Fruit fly (Drosophila melanogaster): ENCODE results near the gene Snmp1.

Snmp1 gene

dm6 chr3R:21138220-21138754, 29.7 kb downstream of the Snmp1 start, which contains the start of gene meigo (continued):
- TF ChIP-seq CG17829 (tag; optimal IDR thresholded peaks at IDR 0.05) (peak; percentile 85), CG12659 (GFP tag; optimal IDR thresholded peaks at IDR 0.05) (peak; percentile 87), Opbp (GFP tag; IDR thresholded peaks at IDR 0.05; ENCODE audit: partially characterized antibody) (no peak), Mes4 (GFP tag; optimal IDR thresholded peaks at IDR 0.05) (no peak), lbe (GFP tag; optimal IDR thresholded peaks at IDR 0.05) (peak; percentile 50), Mrtf (GFP tag; IDR thresholded peaks at IDR 0.05) (0 out of 3 replicates have a peak, but pooled peaks have one; percentile 46), CG9609 (GFP tag; optimal IDR thresholded peaks at IDR 0.05) (no peak), inv (GFP tag; IDR thresholded peaks at IDR 0.05; ENCODE audit: partially characterized antibody) (no peak), CG9797 (GFP tag; optimal IDR thresholded peaks at IDR 0.05) (peak; percentile 91), Poxn (GFP tag; IDR thresholded peaks at IDR 0.05) (no peak), CG10321 (GFP tag; IDR thresholded peaks at IDR 0.05) (no peak), Scr (GFP tag; IDR thresholded peaks at IDR 0.05; ENCODE audit: partially characterized antibody) (0 out of 2 replicates have a peak, but pooled peaks have one; percentile 18), pzg (GFP tag; optimal IDR thresholded peaks at IDR 0.05) (peak; percentile 83), oc (tag; optimal IDR thresholded peaks at IDR 0.05) (no peak), ash1 (GFP tag; optimal IDR thresholded peaks at IDR 0.05) (no peak), knrl (GFP tag; IDR thresholded peaks at IDR 0.05; ENCODE audit: partially characterized antibody) (no peak), dimm (GFP tag; IDR thresholded peaks at IDR 0.05) (no peak), CG8359 (GFP tag; optimal IDR thresholded peaks at IDR 0.05; ENCODE audit: borderline replicate concordance) (no peak), emc (GFP tag; optimal IDR thresholded peaks at IDR 0.05) (peak; percentile 9), dpn (GFP tag; optimal IDR thresholded peaks at IDR 0.05) (peak; percentile 62 to 72), CG4282 (GFP tag; optimal IDR thresholded peaks at IDR 0.05) (no peak), CG32767 (GFP tag; IDR thresholded peaks at IDR 0.05) (no peak), YL-1 (GFP tag; optimal IDR thresholded peaks at IDR 0.05) (peak; percentile 90), CTCF (GFP tag; optimal IDR thresholded peaks at IDR 0.05) (peak; percentile 15), p53 (GFP tag; optimal IDR thresholded peaks at IDR 0.05) (no peak), zfh1 (GFP tag; IDR thresholded peaks at IDR 0.05) (peak; percentile 58; the same call in 1 of the 3 replicates), D19A (tag; optimal IDR thresholded peaks at IDR 0.05) (no peak), az2 (GFP tag; optimal IDR thresholded peaks at IDR 0.05) (peak; percentile 33), CG8089 (GFP tag; optimal IDR thresholded peaks at IDR 0.05) (no peak), CG1832 (GFP tag; optimal IDR thresholded peaks at IDR 0.05) (no peak), pita (GFP tag; optimal IDR thresholded peaks at IDR 0.05) (no peak), CG9215 (GFP tag; IDR thresholded peaks at IDR 0.05) (peak; percentile 72), Ets97D (GFP tag; optimal IDR thresholded peaks at IDR 0.05) (peak; percentile 53), CG14050 (GFP tag; IDR thresholded peaks at IDR 0.05) (peak; percentile 43; the same call in 1 of the 3 replicates), eyg (GFP tag; optimal IDR thresholded peaks at IDR 0.05) (no peak), PHDP (tag; optimal IDR thresholded peaks at IDR 0.05) (peak; percentile 64), ewg (GFP tag; optimal IDR thresholded peaks at IDR 0.05) (no peak), NC2α (GFP tag; optimal IDR thresholded peaks at IDR 0.05) (no peak), ro (GFP tag; IDR thresholded peaks at IDR 0.05) (no peak), Nf-YA (GFP tag; IDR thresholded peaks at IDR 0.05) (no peak), CG32532 (GFP tag; IDR thresholded peaks at IDR 0.05) (peak; percentile 72), Lpt (GFP tag; optimal IDR thresholded peaks at IDR 0.05) (no peak), CG13624 (GFP tag; optimal IDR thresholded peaks at IDR 0.05) (peak; percentile 60), danr (GFP tag; IDR thresholded peaks at IDR 0.05) (no peak), fru (optimal IDR thresholded peaks at IDR 0.05) (no peak), CG16779 (GFP tag; IDR thresholded peaks at IDR 0.05) (no peak), yki (optimal IDR thresholded peaks at IDR 0.05) (no peak), CG7987 (GFP tag; optimal IDR thresholded peaks at IDR 0.05) (peak; percentile 32), Sin3A (optimal IDR thresholded peaks at IDR 0.05) (peak; percentile 74), ase (GFP tag; IDR thresholded peaks at IDR 0.05) (no peak), Elba2 (GFP tag; optimal IDR thresholded peaks at IDR 0.05) (peak; percentile 74), ranshi (GFP tag; IDR thresholded peaks at IDR 0.05) (0 out of 2 replicates have a peak, but pooled peaks have one; percentile 28), Hey (tag; optimal IDR thresholded peaks at IDR 0.05) (no peak)
